Worm (Caenorhabditis elegans) whole organism, L2 larva: ENCODE results near the gene grl-14.

Experiments used
- C34F6.9 ChIP-seq: fragments of 150-350 bp; optimal IDR thresholded peaks from 2 replicates; lab custom pipeline; 2014; ENCODE audit warnings: missing biosample characterization, missing genetic modification characterization
- F13H6.1 ChIP-seq: sonication (generic microtip); optimal IDR thresholded peaks from 2 replicates; lab custom pipeline; 2016; ENCODE audit warnings: missing genetic modification characterization, missing compliant biosample characterization
- Y55F3AM.14 ChIP-seq: fragments of 200-800 bp; sonication (Bioruptor generic); optimal IDR thresholded peaks from 2 replicates; lab custom pipeline; 2018; ENCODE audit warnings: mild to moderate bottlenecking, missing genetic modification characterization, missing compliant biosample characterization
- aly-2 ChIP-seq: fragments of 150-350 bp; optimal IDR thresholded peaks from 2 replicates; lab custom pipeline; 2014; ENCODE audit warnings: missing biosample characterization, missing genetic modification characterization
- ama-1 ChIP-seq: fragments of 150-350 bp; optimal IDR thresholded peaks from 2 replicates; lab custom pipeline; 2018; ENCODE audit warnings: inconsistent platforms
- blmp-1 ChIP-seq: sonication (generic microtip); optimal IDR thresholded peaks from 2 replicates; lab custom pipeline; 2017; ENCODE audit warnings: missing genetic modification characterization, mild to moderate bottlenecking, missing compliant biosample characterization, antibody characterized with exemption, moderate library complexity; ENCODE audit not compliant: insufficient read depth
- ceh-16 ChIP-seq: fragments of 150-350 bp; optimal IDR thresholded peaks from 2 replicates; lab custom pipeline; 2014; ENCODE audit warnings: missing biosample characterization, missing genetic modification characterization
- crh-2 ChIP-seq: sonication (generic microtip); optimal IDR thresholded peaks from 2 replicates; lab custom pipeline; 2017; ENCODE audit warnings: missing biosample characterization, missing genetic modification characterization
- dmd-4 ChIP-seq: sonication (generic microtip); optimal IDR thresholded peaks from 2 replicates; lab custom pipeline; 2017; ENCODE audit warnings: missing biosample characterization, missing genetic modification characterization
- egl-27 ChIP-seq: sonication (generic microtip); optimal IDR thresholded peaks from 3 replicates; lab custom pipeline; 2017; ENCODE audit warnings: missing biosample characterization, missing genetic modification reagents, missing genetic modification characterization
- elt-1 ChIP-seq: fragments of 150-350 bp; optimal IDR thresholded peaks from 2 replicates; lab custom pipeline; 2014; ENCODE audit warnings: missing biosample characterization, missing genetic modification characterization
- elt-3 ChIP-seq: sonication (generic microtip); optimal IDR thresholded peaks from 2 replicates; lab custom pipeline; 2017; ENCODE audit warnings: missing biosample characterization, missing genetic modification characterization
- fos-1 ChIP-seq: fragments of 150-350 bp; optimal IDR thresholded peaks from 2 replicates; lab custom pipeline; 2014; ENCODE audit warnings: missing biosample characterization, missing genetic modification characterization
- gmeb-1 ChIP-seq: fragments of 150-350 bp; optimal IDR thresholded peaks from 2 replicates; lab custom pipeline; 2014; ENCODE audit warnings: missing biosample characterization, missing genetic modification characterization
- lin-11 ChIP-seq: fragments of 150-350 bp; sonication (generic microtip); optimal IDR thresholded peaks from 2 replicates; lab custom pipeline; 2014; ENCODE audit warnings: missing biosample characterization, missing genetic modification characterization, inconsistent platforms, mixed read lengths
- lin-13 ChIP-seq: fragments of 150-350 bp; optimal IDR thresholded peaks from 2 replicates; lab custom pipeline; 2014; ENCODE audit warnings: missing biosample characterization, missing genetic modification reagents, missing genetic modification characterization
- lsy-2 ChIP-seq, 2 experiments: fragments of 150-350 bp in 1 of 2; sonication (generic microtip) in 1 of 2; optimal IDR thresholded peaks; 2 replicates each; lab custom pipeline; 2014 to 2017; ENCODE audit warnings: missing biosample characterization in 2 of 2, missing genetic modification characterization in 2 of 2
- mab-5 ChIP-seq: fragments of 150-350 bp; optimal IDR thresholded peaks from 2 replicates; lab custom pipeline; 2014; ENCODE audit warnings: missing biosample characterization, missing genetic modification characterization
- mbf-1 ChIP-seq: sonication (generic microtip); optimal IDR thresholded peaks from 2 replicates; lab custom pipeline; 2017; ENCODE audit warnings: missing biosample characterization, missing genetic modification characterization
- nhr-10 ChIP-seq: sonication (generic microtip); optimal IDR thresholded peaks from 2 replicates; lab custom pipeline; 2017; ENCODE audit warnings: missing biosample characterization, missing genetic modification characterization
- nhr-12 ChIP-seq: fragments of 150-350 bp; optimal IDR thresholded peaks from 2 replicates; lab custom pipeline; 2014; ENCODE audit warnings: missing biosample characterization, missing genetic modification characterization
- nhr-129 ChIP-seq: fragments of 150-350 bp; optimal IDR thresholded peaks from 2 replicates; lab custom pipeline; 2014; ENCODE audit warnings: missing biosample characterization, missing genetic modification characterization
- nhr-21 ChIP-seq: fragments of 150-350 bp; optimal IDR thresholded peaks from 2 replicates; lab custom pipeline; 2014; ENCODE audit warnings: missing biosample characterization, missing genetic modification characterization
- nhr-23 ChIP-seq: fragments of 150-350 bp; optimal IDR thresholded peaks from 2 replicates; lab custom pipeline; 2014; ENCODE audit warnings: missing biosample characterization, missing genetic modification reagents, missing genetic modification characterization
- nhr-237 ChIP-seq: fragments of 150-350 bp; optimal IDR thresholded peaks from 2 replicates; lab custom pipeline; 2014; ENCODE audit warnings: missing biosample characterization, missing genetic modification characterization
- nhr-6 ChIP-seq: fragments of 150-350 bp; optimal IDR thresholded peaks from 2 replicates; lab custom pipeline; 2014; ENCODE audit warnings: missing biosample characterization, missing genetic modification characterization
- peb-1 ChIP-seq: fragments of 150-350 bp; optimal IDR thresholded peaks from 2 replicates; lab custom pipeline; 2014; ENCODE audit warnings: missing biosample characterization, missing genetic modification characterization
- sem-4 ChIP-seq: fragments of 150-350 bp; optimal IDR thresholded peaks from 2 replicates; lab custom pipeline; 2014; ENCODE audit warnings: missing biosample characterization, missing genetic modification reagents, missing genetic modification characterization
- skn-1 ChIP-seq: sonication (generic microtip); optimal IDR thresholded peaks from 2 replicates; lab custom pipeline; 2017; ENCODE audit warnings: missing biosample characterization, missing genetic modification characterization
- sma-9 ChIP-seq, 2 experiments: fragments of 150-350 bp in 1 of 2; sonication (generic microtip) in 1 of 2; optimal IDR thresholded peaks; 2 replicates each; lab custom pipeline; 2014 to 2016; ENCODE audit warnings: missing genetic modification characterization in 2 of 2, mild to moderate bottlenecking in 1 of 2, missing biosample characterization in 1 of 2, missing compliant biosample characterization in 1 of 2, missing genetic modification reagents in 1 of 2, moderate library complexity in 1 of 2
- unc-55 ChIP-seq: fragments of 150-350 bp; sonication (generic microtip); optimal IDR thresholded peaks from 3 replicates; lab custom pipeline; 2014; ENCODE audit warnings: missing biosample characterization, missing genetic modification reagents, missing genetic modification characterization
- unc-62 ChIP-seq: fragments of 150-350 bp; optimal IDR thresholded peaks from 2 replicates; lab custom pipeline; 2014; ENCODE audit warnings: missing biosample characterization, missing genetic modification reagents, missing genetic modification characterization
- ztf-11 ChIP-seq: sonication (generic microtip); optimal IDR thresholded peaks from 2 replicates; lab custom pipeline; 2017; ENCODE audit warnings: missing biosample characterization, missing genetic modification characterization
- ztf-4 ChIP-seq: fragments of 150-350 bp; optimal IDR thresholded peaks from 2 replicates; lab custom pipeline; 2014; ENCODE audit warnings: missing biosample characterization, missing genetic modification characterization

Gene grl-14

ce11 chrV:20828820-20829219 lies 3.5 kb downstream of the grl-14 start, which contains the start of gene sbt-1 (continued):
- TF ChIP-seq mbf-1 (tag; lab: Kevin White, UChicago) (no peak), C34F6.9 (tag; lab: Kevin White, UChicago) (peak; percentile 93), skn-1 (tag; lab: Kevin White, UChicago) (no peak), nhr-21 (no peak), unc-62 (no peak), dmd-4 (tag; lab: Kevin White, UChicago) (no peak), fos-1 (tag; lab: Kevin White, UChicago) (peak; percentile 3), ceh-16 (no peak), sma-9 (GFP tag; optimal IDR thresholded peaks at IDR 0.05; lab: Kevin White, UChicago) (no peak), sma-9 (tag; optimal IDR thresholded peaks at IDR 0.05; lab: Kevin White, UChicago) (no peak), nhr-23 (tag; lab: Kevin White, UChicago) (no peak), elt-3 (tag; lab: Kevin White, UChicago) (no peak), ztf-11 (tag; lab: Kevin White, UChicago) (no peak), aly-2 (tag; lab: Kevin White, UChicago) (no peak), nhr-12 (no peak), Y55F3AM.14 (GFP tag; lab: Kevin White, UChicago) (peak; percentile 45), peb-1 (no peak), sem-4 (tag; lab: Kevin White, UChicago) (peak; percentile 30), nhr-10 (no peak), mab-5 (tag; lab: Kevin White, UChicago) (no peak), nhr-129 (tag; lab: Kevin White, UChicago) (peak; percentile 82), elt-1 (tag; lab: Kevin White, UChicago) (no peak), lin-11 (tag; lab: Kevin White, UChicago) (peak; percentile 83), unc-55 (GFP tag; lab: Kevin White, UChicago) (peak; percentile 98)

ce11 chrV:20829511-20829910 lies 4.2 kb downstream of the grl-14 start, which contains the start of gene num-1:
num-1 (plus strand) TSS chrV:20829811.
- TF ChIP-seq nhr-6 (tag; lab: Kevin White, UChicago) (no peak), skn-1 (tag; lab: Kevin White, UChicago) (no peak), mab-5 (tag; lab: Kevin White, UChicago) (no peak)

ce11 chrV:20830409-20830808 lies 5.0 kb downstream of the grl-14 start:
- TF ChIP-seq lin-13 (GFP tag; lab: Kevin White, UChicago), result no peak
- TF ChIP-seq nhr-237, result no peak
- no peak for TF ChIP-seq mab-5 (tag; lab: Kevin White, UChicago)
- no peak for TF ChIP-seq Y55F3AM.14 (GFP tag; lab: Kevin White, UChicago)
- no peak for TF ChIP-seq sem-4 (tag; lab: Kevin White, UChicago)
- no peak for TF ChIP-seq unc-55 (GFP tag; lab: Kevin White, UChicago)
- TF ChIP-seq ztf-4 (tag; lab: Kevin White, UChicago), result no peak
- no peak for TF ChIP-seq ceh-16
- TF ChIP-seq nhr-129 (tag; lab: Kevin White, UChicago), result no peak
- no peak for TF ChIP-seq F13H6.1 (tag; lab: Kevin White, UChicago)
- no peak for TF ChIP-seq elt-3 (tag; lab: Kevin White, UChicago)
- TF ChIP-seq, all 48 proteins: peak for 0

ce11 chrV:20831867-20832266 lies 6.5 kb downstream of the grl-14 start:
- TF ChIP-seq ama-1 (lab: Kevin White, UChicago), result no peak
- peak; percentile 1 for TF ChIP-seq crh-2 (tag; lab: Kevin White, UChicago)
- TF ChIP-seq fos-1 (tag; lab: Kevin White, UChicago), result peak; percentile 93
- TF ChIP-seq sma-9 (GFP tag; optimal IDR thresholded peaks at IDR 0.05; lab: Kevin White, UChicago), result peak; percentile 62
- TF ChIP-seq sma-9 (tag; optimal IDR thresholded peaks at IDR 0.05; lab: Kevin White, UChicago), result no peak
- no peak for TF ChIP-seq egl-27 (tag; lab: Kevin White, UChicago)
- no peak for TF ChIP-seq nhr-12
- peak; percentile 2 for TF ChIP-seq blmp-1 (tag; lab: Kevin White, UChicago)
- TF ChIP-seq gmeb-1, result peak; percentile 16
- peak; percentile 34 for TF ChIP-seq nhr-129 (tag; lab: Kevin White, UChicago)

DNA sequence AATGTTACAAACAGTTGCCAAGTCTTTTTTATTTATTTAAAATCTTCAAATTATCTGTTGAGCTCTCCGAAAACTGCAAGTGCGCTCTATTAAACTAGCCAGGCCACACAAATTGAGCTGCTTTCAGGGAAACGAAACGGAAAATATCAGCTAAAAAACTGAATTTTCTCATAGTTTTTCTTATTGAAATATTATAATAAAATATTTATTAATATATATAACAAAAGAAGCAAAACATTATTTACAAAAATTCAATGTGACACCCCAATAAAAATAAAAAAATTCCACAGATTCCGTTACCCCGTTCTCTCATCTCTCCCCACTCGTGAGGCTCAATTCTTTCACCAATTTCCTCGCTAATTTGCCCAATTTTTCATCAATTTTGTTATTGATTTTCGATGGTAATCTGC lies 7.2 kb downstream of the grl-14 start:
- peak; percentile 74 for TF ChIP-seq unc-55 (GFP tag; lab: Kevin White, UChicago)
- TF ChIP-seq mbf-1 (tag; lab: Kevin White, UChicago), result no peak
- peak in 1 of 2 experiments; percentile 35 for TF ChIP-seq lsy-2 (tag; optimal IDR thresholded peaks at IDR 0.05; lab: Kevin White, UChicago)
- TF ChIP-seq sma-9 (GFP tag; optimal IDR thresholded peaks at IDR 0.05; lab: Kevin White, UChicago), result peak; percentile 1
- no peak for TF ChIP-seq sma-9 (tag; optimal IDR thresholded peaks at IDR 0.05; lab: Kevin White, UChicago)
